Worm (Caenorhabditis elegans): ENCODE measurements around the gene F02E8.4.

The F02E8.4 gene

ce11 chrX:4453101-4453500 lies 819 bp upstream of the F02E8.4 start (continued):
- TF ChIP-seq Y95B8A.8 (GFP tag; IDR thresholded peaks at IDR 0.05) (no peak), Y53F4B.3 (GFP tag; IDR thresholded peaks at IDR 0.05) (no peak), K11D2.4 (GFP tag; IDR thresholded peaks at IDR 0.05) (no peak), mes-4 (tag; optimal IDR thresholded peaks at IDR 0.05) (no peak), dpff-1 (tag; optimal IDR thresholded peaks at IDR 0.05) (no peak), sptf-2 (GFP tag; optimal IDR thresholded peaks at IDR 0.05) (no peak), ama-1 (optimal IDR thresholded peaks at IDR 0.05) (no peak), ama-1 (GFP tag; optimal IDR thresholded peaks at IDR 0.05) (peak in 1 of 2 experiments; percentile 35), chd-7 (tag; optimal IDR thresholded peaks at IDR 0.05) (no peak), T07F8.4 (tag; optimal IDR thresholded peaks at IDR 0.05) (peak; percentile 35), madf-8 (GFP tag; conservative IDR thresholded peaks at IDR 0.05) (no peak), C17E4.6 (GFP tag; IDR thresholded peaks at IDR 0.05) (no peak), tlf-1 (GFP tag; optimal IDR thresholded peaks at IDR 0.05) (no peak), ceh-58 (GFP tag; IDR thresholded peaks at IDR 0.05) (no peak), C06A6.2 (GFP tag; conservative IDR thresholded peaks at IDR 0.05) (no peak), B0261.1 (tag; optimal IDR thresholded peaks at IDR 0.05) (peak; percentile 83), snpc-4 (GFP tag; optimal IDR thresholded peaks at IDR 0.05) (peak; percentile 54), snpc-4 (tag; optimal IDR thresholded peaks at IDR 0.05) (peak in 2 of 4 experiments; percentile 56 to 61), sea-2 (GFP tag; IDR thresholded peaks at IDR 0.05) (no peak), lsy-27 (tag; optimal IDR thresholded peaks at IDR 0.05; ENCODE audit: borderline replicate concordance, insufficient read depth) (no peak), ztf-26 (tag; optimal IDR thresholded peaks at IDR 0.05) (no peak), lag-1 (GFP tag; IDR thresholded peaks at IDR 0.05) (no peak), hlh-12 (tag; optimal IDR thresholded peaks at IDR 0.05) (no peak), nhr-90 (tag; optimal IDR thresholded peaks at IDR 0.05) (peak; percentile 67), hmg-1.2 (GFP tag; IDR thresholded peaks at IDR 0.05) (peak; percentile 64), pbrm-1 (GFP tag; IDR thresholded peaks at IDR 0.05) (peak; percentile 65; the same call in 1 of the 2 replicates), attf-5 (GFP tag; optimal IDR thresholded peaks at IDR 0.05) (peak; percentile 23), ztf-22 (GFP tag; optimal IDR thresholded peaks at IDR 0.05) (no peak), madf-6 (GFP tag; IDR thresholded peaks at IDR 0.05) (no peak; the same call in 1 of the 2 replicates), F10E7.11 (tag; optimal IDR thresholded peaks at IDR 0.05) (no peak), B0019.2 (GFP tag; conservative IDR thresholded peaks at IDR 0.05) (no peak), rpc-1 (optimal IDR thresholded peaks at IDR 0.05) (peak; percentile 85), rpc-1 (tag; optimal IDR thresholded peaks at IDR 0.05) (peak; percentile 97), lir-1 (GFP tag; conservative IDR thresholded peaks at IDR 0.05) (no peak), ceh-79 (tag; optimal IDR thresholded peaks at IDR 0.05) (no peak), ceh-27 (GFP tag; optimal IDR thresholded peaks at IDR 0.05) (no peak), madf-10 (tag; optimal IDR thresholded peaks at IDR 0.05) (peak; percentile 31), F55B11.4 (tag; optimal IDR thresholded peaks at IDR 0.05; ENCODE audit: borderline replicate concordance, insufficient read depth) (no peak), Y53G8AR.9 (GFP tag; conservative IDR thresholded peaks at IDR 0.05) (no peak), F39B2.1 (GFP tag; IDR thresholded peaks at IDR 0.05) (no peak), ztf-3 (GFP tag; optimal IDR thresholded peaks at IDR 0.05) (no peak), pha-4 (tag; optimal IDR thresholded peaks at IDR 0.05) (no peak), nhr-27 (tag; optimal IDR thresholded peaks at IDR 0.05) (no peak), rcor-1 (GFP tag; IDR thresholded peaks at IDR 0.05) (peak; percentile 19; the same call in 1 of the 2 replicates), akir-1 (GFP tag; optimal IDR thresholded peaks at IDR 0.05) (no peak), repo-1 (tag; optimal IDR thresholded peaks at IDR 0.05) (no peak), mxl-1 (tag; optimal IDR thresholded peaks at IDR 0.05) (no peak), athp-1 (tag; optimal IDR thresholded peaks at IDR 0.05) (no peak), let-526 (GFP tag; IDR thresholded peaks at IDR 0.05) (no peak), egl-44 (GFP tag; IDR thresholded peaks at IDR 0.05) (peak; percentile 75; the same call in 1 of the 2 replicates), hmg-20 (GFP tag; IDR thresholded peaks at IDR 0.05) (0 out of 2 replicates have a peak, but pooled peaks have one; percentile 12)
